Comparison of ENCODE assay signal across 1 fruit fly cellular context in the genomic region with DNA sequence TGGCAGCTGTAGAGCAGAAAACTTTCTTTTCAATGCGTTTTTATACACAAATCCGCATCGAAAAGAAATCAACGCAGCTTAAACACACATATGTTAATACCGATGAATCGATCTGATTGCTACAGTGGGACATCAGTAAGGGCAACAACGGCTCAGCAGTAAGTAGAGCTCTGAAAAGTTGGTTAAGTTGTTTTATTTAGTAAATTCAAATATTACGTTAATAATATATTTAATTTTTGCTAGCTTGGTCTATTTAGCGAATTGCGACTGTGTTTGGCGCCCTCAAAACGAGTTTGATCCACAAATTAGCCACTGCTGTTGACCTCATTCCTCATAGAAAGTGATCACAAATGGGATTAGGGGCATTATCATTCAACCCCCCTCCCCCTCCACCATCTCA.
TF ChIP-seq lines count a peak whose summit lies in the region.

No protein-coding gene starts in this region.

TF ChIP-seq in whole organism, embryonic, 481 proteins besides CTCF, POLR2A, EP300 and RAD21 (continued from another document and continues in another):
- TF ChIP-seq CG18764 (GFP tag; optimal IDR thresholded peaks at IDR 0.05; lab: Kevin White, UChicago) (no peak), Antp (GFP tag; optimal IDR thresholded peaks at IDR 0.05; lab: Kevin White, UChicago) (no peak), corto (GFP tag; optimal IDR thresholded peaks at IDR 0.05; lab: Kevin White, UChicago) (no peak), Hr39 (optimal IDR thresholded peaks at IDR 0.05; lab: Kevin White, UChicago) (no peak), CG13424 (tag; optimal IDR thresholded peaks at IDR 0.05; lab: Kevin White, UChicago) (peak; percentile 66), Doc2 (GFP tag; IDR thresholded peaks at IDR 0.05; lab: Robert Waterston, UW) (no peak), CG8944 (GFP tag; optimal IDR thresholded peaks at IDR 0.05; lab: Kevin White, UChicago) (no peak), fd3F (GFP tag; optimal IDR thresholded peaks at IDR 0.05; lab: Kevin White, UChicago) (peak; percentile 13), CG12104 (GFP tag; optimal IDR thresholded peaks at IDR 0.05; lab: Kevin White, UChicago) (peak; percentile 12), Gsc (GFP tag; IDR thresholded peaks at IDR 0.05; lab: Robert Waterston, UW) (no peak), hkb (optimal IDR thresholded peaks at IDR 0.05; lab: Kevin White, UChicago) (no peak), hkb (GFP tag; IDR thresholded peaks at IDR 0.05; lab: Robert Waterston, UW) (peak; percentile 29; the same call in 1 of the 2 replicates), D (optimal IDR thresholded peaks at IDR 0.05; lab: Kevin White, UChicago) (no peak), D (GFP tag; optimal IDR thresholded peaks at IDR 0.05; lab: Kevin White, UChicago) (peak; percentile 11), Eip74EF (GFP tag; optimal IDR thresholded peaks at IDR 0.05; lab: Kevin White, UChicago) (peak in 1 of 2 experiments; percentile 29), CG8924 (tag; optimal IDR thresholded peaks at IDR 0.05; lab: Kevin White, UChicago) (peak; percentile 55), CG43689 (GFP tag; IDR thresholded peaks at IDR 0.05; lab: Robert Waterston, UW) (no peak), CG2889 (GFP tag; IDR thresholded peaks at IDR 0.05; lab: Robert Waterston, UW) (0 out of 3 replicates have a peak, but pooled peaks have one; percentile 32), mld (GFP tag; IDR thresholded peaks at IDR 0.05; lab: Robert Waterston, UW; ENCODE audit: partially characterized antibody) (no peak), grau (tag; optimal IDR thresholded peaks at IDR 0.05; lab: Kevin White, UChicago) (peak; percentile 85), Hsf (GFP tag; optimal IDR thresholded peaks at IDR 0.05; lab: Kevin White, UChicago) (no peak), CG15269 (tag; optimal IDR thresholded peaks at IDR 0.05; lab: Kevin White, UChicago) (peak; percentile 69), Bdp1 (GFP tag; optimal IDR thresholded peaks at IDR 0.05; lab: Kevin White, UChicago) (no peak), Hr78 (GFP tag; optimal IDR thresholded peaks at IDR 0.05; lab: Kevin White, UChicago) (peak in 1 of 2 experiments; percentile 36), CG8290 (GFP tag; optimal IDR thresholded peaks at IDR 0.05; lab: Kevin White, UChicago) (no peak), CG8290 (tag; optimal IDR thresholded peaks at IDR 0.05; lab: Kevin White, UChicago) (no peak), nerfin-2 (GFP tag; IDR thresholded peaks at IDR 0.05; lab: Robert Waterston, UW; ENCODE audit: partially characterized antibody) (no peak), gsb (GFP tag; IDR thresholded peaks at IDR 0.05; lab: Robert Waterston, UW) (no peak), pho (GFP tag; optimal IDR thresholded peaks at IDR 0.05; lab: Kevin White, UChicago) (no peak), Gug (GFP tag; IDR thresholded peaks at IDR 0.05; lab: Robert Waterston, UW) (peak; percentile 56; the same call in 3 of the 4 replicates), amos (GFP tag; IDR thresholded peaks at IDR 0.05; lab: Robert Waterston, UW; ENCODE audit: partially characterized antibody) (no peak), nerfin-1 (tag; optimal IDR thresholded peaks at IDR 0.05; lab: Kevin White, UChicago) (peak; percentile 38), z (GFP tag; IDR thresholded peaks at IDR 0.05; lab: Robert Waterston, UW) (no peak), ems (GFP tag; optimal IDR thresholded peaks at IDR 0.05; lab: Kevin White, UChicago) (no peak), CG10321 (GFP tag; IDR thresholded peaks at IDR 0.05; lab: Robert Waterston, UW) (no peak), pita (GFP tag; optimal IDR thresholded peaks at IDR 0.05; lab: Kevin White, UChicago) (no peak), CG2199 (GFP tag; IDR thresholded peaks at IDR 0.05; lab: Robert Waterston, UW) (no peak), CG1602 (GFP tag; optimal IDR thresholded peaks at IDR 0.05; lab: Kevin White, UChicago) (no peak), salm (tag; optimal IDR thresholded peaks at IDR 0.05; lab: Kevin White, UChicago) (peak; percentile 44), CG12391 (tag; optimal IDR thresholded peaks at IDR 0.05; lab: Kevin White, UChicago) (peak; percentile 51), CG17359 (tag; optimal IDR thresholded peaks at IDR 0.05; lab: Kevin White, UChicago) (peak; percentile 74), cato (GFP tag; optimal IDR thresholded peaks at IDR 0.05; lab: Kevin White, UChicago; ENCODE audit: borderline replicate concordance) (peak; percentile 1), CG6272 (GFP tag; IDR thresholded peaks at IDR 0.05; lab: Robert Waterston, UW) (no peak), CG42726 (GFP tag; IDR thresholded peaks at IDR 0.05; lab: Robert Waterston, UW; ENCODE audit: partially characterized antibody) (no peak), CG16779 (GFP tag; IDR thresholded peaks at IDR 0.05; lab: Robert Waterston, UW) (no peak), CG17568 (GFP tag; optimal IDR thresholded peaks at IDR 0.05; lab: Kevin White, UChicago) (peak; percentile 2), Chrac-16 (GFP tag; optimal IDR thresholded peaks at IDR 0.05; lab: Kevin White, UChicago) (peak; percentile 40), CG2678 (tag; optimal IDR thresholded peaks at IDR 0.05; lab: Kevin White, UChicago) (peak; percentile 74), ham (GFP tag; IDR thresholded peaks at IDR 0.05; lab: Robert Waterston, UW) (no peak), CG13296 (GFP tag; optimal IDR thresholded peaks at IDR 0.05; lab: Kevin White, UChicago) (peak; percentile 10), CG7987 (GFP tag; optimal IDR thresholded peaks at IDR 0.05; lab: Kevin White, UChicago) (no peak), CG10274 (GFP tag; optimal IDR thresholded peaks at IDR 0.05; lab: Kevin White, UChicago) (no peak), Lim3 (GFP tag; IDR thresholded peaks at IDR 0.05; lab: Robert Waterston, UW) (no peak), trem (tag; optimal IDR thresholded peaks at IDR 0.05; lab: Kevin White, UChicago) (peak; percentile 0), Nf-YC (tag; optimal IDR thresholded peaks at IDR 0.05; lab: Kevin White, UChicago) (no peak), CG9727 (GFP tag; optimal IDR thresholded peaks at IDR 0.05; lab: Kevin White, UChicago) (peak; percentile 3), CG4328 (GFP tag; optimal IDR thresholded peaks at IDR 0.05; lab: Kevin White, UChicago) (no peak), rib (GFP tag; IDR thresholded peaks at IDR 0.05; lab: Robert Waterston, UW) (no peak), CG9215 (GFP tag; IDR thresholded peaks at IDR 0.05; lab: Robert Waterston, UW) (no peak), CG4820 (GFP tag; optimal IDR thresholded peaks at IDR 0.05; lab: Kevin White, UChicago) (peak; percentile 24), HmgD (GFP tag; optimal IDR thresholded peaks at IDR 0.05; lab: Kevin White, UChicago) (no peak), fd102C (GFP tag; optimal IDR thresholded peaks at IDR 0.05; lab: Kevin White, UChicago) (no peak), az2 (GFP tag; optimal IDR thresholded peaks at IDR 0.05; lab: Kevin White, UChicago) (peak; percentile 57), br (optimal IDR thresholded peaks at IDR 0.05; lab: Kevin White, UChicago) (no peak), CG8388 (GFP tag; optimal IDR thresholded peaks at IDR 0.05; lab: Kevin White, UChicago) (peak; percentile 55), pnt (GFP tag; optimal IDR thresholded peaks at IDR 0.05; lab: Kevin White, UChicago) (no peak), vnd (GFP tag; IDR thresholded peaks at IDR 0.05; lab: Robert Waterston, UW; ENCODE audit: partially characterized antibody) (no peak), tup (GFP tag; optimal IDR thresholded peaks at IDR 0.05; lab: Kevin White, UChicago) (no peak), tna (GFP tag; IDR thresholded peaks at IDR 0.05; lab: Robert Waterston, UW; ENCODE audit: partially characterized antibody) (no peak), tin (GFP tag; optimal IDR thresholded peaks at IDR 0.05; lab: Kevin White, UChicago) (peak; percentile 63), CrebB (tag; optimal IDR thresholded peaks at IDR 0.05; lab: Kevin White, UChicago) (no peak), odd (GFP tag; optimal IDR thresholded peaks at IDR 0.05; lab: Kevin White, UChicago) (peak; percentile 21), HLH4C (GFP tag; IDR thresholded peaks at IDR 0.05; lab: Robert Waterston, UW; ENCODE audit: partially characterized antibody) (no peak), CG17612 (GFP tag; IDR thresholded peaks at IDR 0.05; lab: Robert Waterston, UW) (no peak; the same call in 1 of the 2 replicates), jumu (GFP tag; optimal IDR thresholded peaks at IDR 0.05; lab: Kevin White, UChicago) (no peak), bigmax (GFP tag; optimal IDR thresholded peaks at IDR 0.05; lab: Kevin White, UChicago) (no peak), CG3838 (GFP tag; optimal IDR thresholded peaks at IDR 0.05; lab: Kevin White, UChicago) (no peak), CG12155 (GFP tag; optimal IDR thresholded peaks at IDR 0.05; lab: Kevin White, UChicago) (peak; percentile 10), sens-2 (GFP tag; IDR thresholded peaks at IDR 0.05; lab: Robert Waterston, UW) (peak; percentile 74), slp2 (GFP tag; optimal IDR thresholded peaks at IDR 0.05; lab: Kevin White, UChicago) (no peak), Oaz (GFP tag; IDR thresholded peaks at IDR 0.05; lab: Robert Waterston, UW) (no peak), ara (GFP tag; IDR thresholded peaks at IDR 0.05; lab: Robert Waterston, UW) (no peak; the same call in 1 of the 2 replicates), psq (GFP tag; optimal IDR thresholded peaks at IDR 0.05; lab: Kevin White, UChicago) (no peak), Hand (GFP tag; optimal IDR thresholded peaks at IDR 0.05; lab: Kevin White, UChicago) (no peak), Oli (tag; optimal IDR thresholded peaks at IDR 0.05; lab: Kevin White, UChicago) (peak; percentile 60), CG2116 (GFP tag; optimal IDR thresholded peaks at IDR 0.05; lab: Kevin White, UChicago) (no peak), otp (GFP tag; IDR thresholded peaks at IDR 0.05; lab: Robert Waterston, UW) (peak; percentile 66; the same call in 2 of the 3 replicates), CG14050 (GFP tag; IDR thresholded peaks at IDR 0.05; lab: Robert Waterston, UW) (peak; percentile 47; the same call in 2 of the 3 replicates), Sox100B (GFP tag; optimal IDR thresholded peaks at IDR 0.05; lab: Kevin White, UChicago) (peak; percentile 37), gem (tag; optimal IDR thresholded peaks at IDR 0.05; lab: Kevin White, UChicago) (peak; percentile 68), grn (GFP tag; optimal IDR thresholded peaks at IDR 0.05; lab: Kevin White, UChicago) (no peak), CG17186 (GFP tag; optimal IDR thresholded peaks at IDR 0.05; lab: Kevin White, UChicago) (no peak), ato (GFP tag; IDR thresholded peaks at IDR 0.05; lab: Robert Waterston, UW; ENCODE audit: partially characterized antibody) (no peak), dati (GFP tag; IDR thresholded peaks at IDR 0.05; lab: Robert Waterston, UW) (0 out of 2 replicates have a peak, but pooled peaks have one; percentile 15), CG10979 (tag; optimal IDR thresholded peaks at IDR 0.05; lab: Kevin White, UChicago) (peak; percentile 61), gce (GFP tag; IDR thresholded peaks at IDR 0.05; lab: Robert Waterston, UW) (peak; percentile 56; the same call in 1 of the 3 replicates), Scr (GFP tag; IDR thresholded peaks at IDR 0.05; lab: Robert Waterston, UW; ENCODE audit: partially characterized antibody) (no peak), CG2129 (GFP tag; IDR thresholded peaks at IDR 0.05; lab: Robert Waterston, UW; ENCODE audit: partially characterized antibody) (no peak), lab (GFP tag; optimal IDR thresholded peaks at IDR 0.05; lab: Kevin White, UChicago) (peak; percentile 66), jigr1 (GFP tag; IDR thresholded peaks at IDR 0.05; lab: Robert Waterston, UW) (no peak), CG12219 (GFP tag; optimal IDR thresholded peaks at IDR 0.05; lab: Kevin White, UChicago) (peak; percentile 46), CG8089 (GFP tag; optimal IDR thresholded peaks at IDR 0.05; lab: Kevin White, UChicago) (no peak), Rfx (GFP tag; IDR thresholded peaks at IDR 0.05; lab: Robert Waterston, UW) (peak; percentile 53), Med (GFP tag; lab: Kevin White, UChicago) (peak; percentile 84), CG15696 (tag; optimal IDR thresholded peaks at IDR 0.05; lab: Kevin White, UChicago) (no peak), Neu2 (GFP tag; optimal IDR thresholded peaks at IDR 0.05; lab: Kevin White, UChicago; ENCODE audit: borderline replicate concordance) (no peak), CG11723 (GFP tag; optimal IDR thresholded peaks at IDR 0.05; lab: Kevin White, UChicago) (peak; percentile 7), CG10654 (GFP tag; optimal IDR thresholded peaks at IDR 0.05; lab: Kevin White, UChicago) (peak; percentile 24), pum (GFP tag; optimal IDR thresholded peaks at IDR 0.05; lab: Kevin White, UChicago) (no peak), bsh (GFP tag; optimal IDR thresholded peaks at IDR 0.05; lab: Kevin White, UChicago) (peak in 1 of 2 experiments; percentile 70), Nf-YA (GFP tag; IDR thresholded peaks at IDR 0.05; lab: Robert Waterston, UW) (0 out of 2 replicates have a peak, but pooled peaks have one; percentile 48), so (GFP tag; IDR thresholded peaks at IDR 0.05; lab: Robert Waterston, UW) (no peak), CG14667 (GFP tag; IDR thresholded peaks at IDR 0.05; lab: Robert Waterston, UW) (peak; percentile 36; the same call in 1 of the 2 replicates), CG11696 (GFP tag; IDR thresholded peaks at IDR 0.05; lab: Robert Waterston, UW) (no peak), sug (tag; optimal IDR thresholded peaks at IDR 0.05; lab: Kevin White, UChicago) (no peak), TFAM (GFP tag; optimal IDR thresholded peaks at IDR 0.05; lab: Kevin White, UChicago) (no peak), CG17802 (tag; optimal IDR thresholded peaks at IDR 0.05; lab: Kevin White, UChicago) (peak; percentile 11), h (optimal IDR thresholded peaks at IDR 0.05; lab: Kevin White, UChicago) (no peak), sob (GFP tag; IDR thresholded peaks at IDR 0.05; lab: Robert Waterston, UW) (peak; percentile 57; the same call in 1 of the 2 replicates), CoRest (tag; optimal IDR thresholded peaks at IDR 0.05; lab: Kevin White, UChicago) (peak; percentile 49), CG34422 (GFP tag; IDR thresholded peaks at IDR 0.05; lab: Robert Waterston, UW) (peak; percentile 61; the same call in 1 of the 3 replicates), unpg (GFP tag; optimal IDR thresholded peaks at IDR 0.05; lab: Kevin White, UChicago) (peak; percentile 50), caup (GFP tag; optimal IDR thresholded peaks at IDR 0.05; lab: Kevin White, UChicago; ENCODE audit: severe bottlenecking) (peak; percentile 29), bbx (GFP tag; IDR thresholded peaks at IDR 0.05; lab: Robert Waterston, UW; ENCODE audit: partially characterized antibody) (no peak), hbn (GFP tag; IDR thresholded peaks at IDR 0.05; lab: Robert Waterston, UW; ENCODE audit: partially characterized antibody) (no peak), CG15011 (GFP tag; optimal IDR thresholded peaks at IDR 0.05; lab: Kevin White, UChicago) (no peak)
